Fruit fly (Drosophila melanogaster): ENCODE results near the gene AdoR.
A peak's percentile ranks its signal among the peaks of the same experiment; 100 is the strongest.

Gene AdoR

DNA sequence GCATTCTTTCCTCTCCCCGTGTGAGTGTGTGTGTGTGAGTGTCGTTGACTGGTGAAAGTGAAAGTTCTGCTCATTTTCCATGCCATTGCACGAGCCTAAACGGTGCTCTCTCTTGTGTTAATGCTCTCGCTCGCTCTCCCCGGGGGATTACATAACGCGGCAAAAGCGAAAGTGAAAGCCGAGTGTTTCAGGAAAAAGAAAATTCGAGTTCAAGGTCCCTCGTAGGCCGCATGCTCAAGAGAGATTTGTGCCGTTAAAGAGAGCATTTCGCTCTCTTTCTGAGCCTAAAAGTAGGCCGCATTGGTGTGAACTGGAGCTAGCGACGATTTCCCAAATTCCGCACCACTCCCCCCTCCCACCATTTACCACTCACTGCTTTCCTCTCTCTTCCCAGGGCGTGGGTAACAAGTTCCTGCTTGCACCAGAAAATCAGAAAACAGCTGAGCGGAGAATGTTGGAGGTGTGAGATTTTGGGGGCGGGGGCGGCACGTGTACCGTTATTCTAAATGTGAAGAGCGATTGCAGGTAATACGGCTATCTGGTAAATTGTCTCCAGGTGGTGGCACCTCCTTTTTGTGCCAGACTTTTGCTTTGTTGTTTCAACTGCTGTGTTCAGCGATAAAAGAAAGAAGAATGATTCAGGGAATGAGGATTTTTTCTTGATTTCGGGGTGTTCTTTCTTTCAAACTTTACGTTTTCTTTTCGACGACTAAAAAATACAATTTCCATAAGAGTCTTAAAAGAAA lies 59.0 kb downstream of the AdoR start (continued):
- no peak for TF ChIP-seq CG6254 (GFP tag; optimal IDR thresholded peaks at IDR 0.05)
- TF ChIP-seq slou (GFP tag; optimal IDR thresholded peaks at IDR 0.05) = no peak
- TF ChIP-seq otp (GFP tag; IDR thresholded peaks at IDR 0.05) = no peak
- TF ChIP-seq cg (GFP tag; optimal IDR thresholded peaks at IDR 0.05) = peak; percentile 12
- no peak for TF ChIP-seq ato (GFP tag; IDR thresholded peaks at IDR 0.05; ENCODE audit: partially characterized antibody)
- no peak for TF ChIP-seq mld (GFP tag; IDR thresholded peaks at IDR 0.05; ENCODE audit: partially characterized antibody)
- TF ChIP-seq CG3163 (GFP tag; optimal IDR thresholded peaks at IDR 0.05) = peak; percentile 74
- TF ChIP-seq CG18764 (GFP tag; optimal IDR thresholded peaks at IDR 0.05) = no peak
- TF ChIP-seq HLH54F (GFP tag; optimal IDR thresholded peaks at IDR 0.05) = no peak
- TF ChIP-seq crol (GFP tag; IDR thresholded peaks at IDR 0.05) = peak; percentile 72
- peak; percentile 26 for TF ChIP-seq scrt (GFP tag; optimal IDR thresholded peaks at IDR 0.05)
- no peak for TF ChIP-seq danr (GFP tag; IDR thresholded peaks at IDR 0.05)
- TF ChIP-seq CG13624 (GFP tag; optimal IDR thresholded peaks at IDR 0.05) = no peak
- peak; percentile 43 for TF ChIP-seq Ets65A (GFP tag)
- TF ChIP-seq CG7839 (tag; optimal IDR thresholded peaks at IDR 0.05) = no peak
- no peak for TF ChIP-seq Fer1 (GFP tag; optimal IDR thresholded peaks at IDR 0.05)

Measured in whole organism, embryonic.